Fruit fly (Drosophila melanogaster) whole organism, prepupa: Measurements from ENCODE around the gene UbcE2M.
"Not testable (repeated sequence)": the region's sequence is repeated elsewhere in the genome, so short reads cannot be mapped to it uniquely, and the experiment has no call there.

ENCODE experiments used
- CG10631 ChIP-seq: fragments of 200-800 bp; sonication (Bioruptor generic); optimal IDR thresholded peaks from 2 replicates; lab custom pipeline; 2016; ENCODE audit warnings: missing biosample characterization, missing genetic modification characterization
- CG10669 ChIP-seq: fragments of 200-800 bp; sonication (Bioruptor generic); optimal IDR thresholded peaks from 3 replicates; lab custom pipeline; 2018; ENCODE audit warnings: missing biosample characterization, mild to moderate bottlenecking, missing genetic modification characterization, moderate library complexity
- CG11902 ChIP-seq: fragments of 200-800 bp; sonication (Bioruptor generic); optimal IDR thresholded peaks from 3 replicates; lab custom pipeline; 2016; ENCODE audit warnings: missing biosample characterization, missing genetic modification characterization
- CG15336 ChIP-seq: fragments of 200-800 bp; sonication (Bioruptor generic); IDR thresholded peaks from 2 replicates; pipeline ENCODE4 v1.3.6; 2022; ENCODE audit warnings: missing biosample characterization, missing genetic modification characterization
- CG32006 ChIP-seq: fragments of 200-800 bp; sonication (Bioruptor generic); optimal IDR thresholded peaks from 3 replicates; lab custom pipeline; 2017; ENCODE audit warnings: missing biosample characterization, mild to moderate bottlenecking, missing genetic modification characterization
- CG6163 ChIP-seq: fragments of 200-800 bp; sonication (Bioruptor generic); IDR thresholded peaks from 3 replicates; pipeline ENCODE4 v1.3.6; 2022; ENCODE audit warnings: missing biosample characterization, missing genetic modification characterization
- CG6808 ChIP-seq: fragments of 200-800 bp; sonication (Bioruptor generic); optimal IDR thresholded peaks from 3 replicates; lab custom pipeline; 2017; ENCODE audit warnings: missing biosample characterization, missing genetic modification characterization, mild to moderate bottlenecking, moderate library complexity, missing genetic modification reagents
- CG6854 ChIP-seq: fragments of 200-800 bp; sonication (Bioruptor generic); optimal IDR thresholded peaks from 2 replicates; lab custom pipeline; 2017; ENCODE audit warnings: missing biosample characterization, mild to moderate bottlenecking, missing genetic modification characterization
- CG7368 ChIP-seq: fragments of 200-800 bp; sonication (Bioruptor generic); optimal IDR thresholded peaks from 3 replicates; lab custom pipeline; 2016; ENCODE audit warnings: missing biosample characterization, missing genetic modification characterization
- CG8119 ChIP-seq: fragments of 200-800 bp; sonication (Bioruptor generic); IDR thresholded peaks from 3 replicates; pipeline ENCODE4 v1.3.6; 2022; ENCODE audit warnings: missing biosample characterization, missing genetic modification characterization
- CG8319 ChIP-seq: fragments of 200-800 bp; sonication (Bioruptor generic); optimal IDR thresholded peaks from 3 replicates; lab custom pipeline; 2016; ENCODE audit warnings: missing biosample characterization, missing genetic modification characterization
- CG8632 ChIP-seq: fragments of 200-800 bp; sonication (Bioruptor generic); optimal IDR thresholded peaks from 3 replicates; lab custom pipeline; 2016; ENCODE audit warnings: missing biosample characterization, missing genetic modification characterization
- CG9139 ChIP-seq: fragments of 200-800 bp; sonication (Bioruptor generic); optimal IDR thresholded peaks from 3 replicates; lab custom pipeline; 2017; ENCODE audit warnings: missing biosample characterization, mild to moderate bottlenecking, missing genetic modification characterization
- Eip75B ChIP-seq: fragments of 200-800 bp; sonication (Bioruptor generic); optimal IDR thresholded peaks from 3 replicates; lab custom pipeline; 2016; ENCODE audit warnings: missing biosample characterization, missing genetic modification characterization
- Eip78C ChIP-seq: fragments of 200-800 bp; sonication (Bioruptor generic); peaks from one replicate; lab custom pipeline; 2016; ENCODE audit warnings: missing biosample characterization, missing genetic modification characterization
- Eip93F ChIP-seq: fragments of 200-800 bp; sonication (Bioruptor generic); optimal IDR thresholded peaks from 2 replicates; lab custom pipeline; 2016; ENCODE audit warnings: missing biosample characterization, mild to moderate bottlenecking, missing genetic modification characterization
- Ets21C ChIP-seq: fragments of 200-800 bp; sonication (Bioruptor generic); optimal IDR thresholded peaks from 3 replicates; lab custom pipeline; 2016; ENCODE audit warnings: missing biosample characterization, missing genetic modification characterization
- Gug ChIP-seq: fragments of 200-800 bp; sonication (Bioruptor generic); IDR thresholded peaks from 2 replicates; pipeline ENCODE4 v1.3.6; 2022; ENCODE audit warnings: missing biosample characterization, missing genetic modification characterization
- Hr38 ChIP-seq: sonication (Bioruptor generic); optimal IDR thresholded peaks from 2 replicates; lab custom pipeline; 2016; ENCODE audit warnings: missing biosample characterization, missing genetic modification characterization
- Hr39 ChIP-seq: fragments of 200-800 bp; sonication (Bioruptor generic); optimal IDR thresholded peaks from 2 replicates; lab custom pipeline; 2016; ENCODE audit warnings: missing biosample characterization, missing genetic modification characterization
- Lpt ChIP-seq: fragments of 200-800 bp; sonication (Bioruptor generic); optimal IDR thresholded peaks from 3 replicates; lab custom pipeline; 2016; ENCODE audit warnings: missing biosample characterization, missing genetic modification characterization
- OdsH ChIP-seq: fragments of 200-800 bp; sonication (Bioruptor generic); optimal IDR thresholded peaks from 3 replicates; lab custom pipeline; 2016; ENCODE audit warnings: missing biosample characterization, missing genetic modification characterization
- Smox ChIP-seq: fragments of 200-800 bp; sonication (Bioruptor generic); optimal IDR thresholded peaks from 3 replicates; lab custom pipeline; 2016; ENCODE audit warnings: missing biosample characterization, missing genetic modification characterization
- Sox15 ChIP-seq: fragments of 200-800 bp; sonication (Bioruptor generic); optimal IDR thresholded peaks from 3 replicates; lab custom pipeline; 2016; ENCODE audit warnings: missing biosample characterization, missing genetic modification characterization
- acj6 ChIP-seq: fragments of 200-800 bp; sonication (Bioruptor generic); optimal IDR thresholded peaks from 3 replicates; lab custom pipeline; 2016; ENCODE audit warnings: missing biosample characterization, missing genetic modification characterization
- cyc ChIP-seq: fragments of 200-800 bp; sonication (Bioruptor generic); optimal IDR thresholded peaks from 3 replicates; lab custom pipeline; 2016; ENCODE audit warnings: missing biosample characterization, missing genetic modification characterization
- dac ChIP-seq: fragments of 200-800 bp; sonication (Bioruptor generic); optimal IDR thresholded peaks from 2 replicates; lab custom pipeline; 2017; ENCODE audit warnings: missing biosample characterization, mild to moderate bottlenecking, missing genetic modification characterization
- dsx ChIP-seq: fragments of 200-800 bp; optimal IDR thresholded peaks from 3 replicates; lab custom pipeline; 2019; ENCODE audit warnings: missing biosample characterization, mild to moderate bottlenecking, missing genetic modification characterization, moderate library complexity; ENCODE audit not compliant: poor library complexity, severe bottlenecking
- eg ChIP-seq: fragments of 200-800 bp; sonication (Bioruptor generic); IDR thresholded peaks from 3 replicates; pipeline ENCODE4 v1.3.6; 2022; ENCODE audit warnings: missing biosample characterization, missing genetic modification characterization
- esn ChIP-seq: fragments of 200-800 bp; sonication (Bioruptor generic); optimal IDR thresholded peaks from 2 replicates; lab custom pipeline; 2016; ENCODE audit warnings: missing biosample characterization, mild to moderate bottlenecking, missing genetic modification characterization, moderate library complexity
- fkh ChIP-seq: fragments of 200-800 bp; sonication (Bioruptor generic); optimal IDR thresholded peaks from 3 replicates; lab custom pipeline; 2017; ENCODE audit warnings: missing biosample characterization, mild to moderate bottlenecking, missing genetic modification characterization, moderate library complexity
- lz ChIP-seq: fragments of 200-800 bp; sonication (Bioruptor generic); optimal IDR thresholded peaks from 3 replicates; lab custom pipeline; 2016; ENCODE audit warnings: missing biosample characterization, missing genetic modification characterization
- spab ChIP-seq: fragments of 200-800 bp; sonication (Bioruptor generic); optimal IDR thresholded peaks from 2 replicates; lab custom pipeline; 2017; ENCODE audit warnings: missing biosample characterization, mild to moderate bottlenecking, missing genetic modification characterization, missing genetic modification reagents
- ss ChIP-seq, 2 experiments: fragments of 200-800 bp; sonication (Bioruptor generic); optimal IDR thresholded peaks; 2 replicates in 1 of 2; 3 replicates in 1 of 2; lab custom pipeline; 2017 to 2018; ENCODE audit warnings: mild to moderate bottlenecking in 2 of 2, missing biosample characterization in 2 of 2, missing genetic modification characterization in 2 of 2, moderate library complexity in 1 of 2
- svp ChIP-seq: fragments of 200-800 bp; sonication (Bioruptor generic); peaks from one replicate; lab custom pipeline; 2016; ENCODE audit warnings: missing biosample characterization, missing genetic modification characterization

Gene UbcE2M

dm6 chr3L:8197779-8198279, at the start of gene UbcE2M, which contains the start of gene Dhps (continued):
- TF ChIP-seq svp (no peak), CG10669 (GFP tag; lab: Kevin White, UChicago) (no peak), acj6 (peak; percentile 67), ss (GFP tag; optimal IDR thresholded peaks at IDR 0.05; lab: Kevin White, UChicago) (no peak), Eip75B (GFP tag; lab: Kevin White, UChicago) (no peak), OdsH (no peak), Sox15 (GFP tag; lab: Kevin White, UChicago) (peak; percentile 76), Lpt (no peak)
- TF ChIP-seq, all 60 proteins: peak for 24

- TF ChIP-seq Eip78C (GFP tag; lab: Kevin White, UChicago): peak; percentile 39
- peak; percentile 23 for TF ChIP-seq CG6808 (GFP tag; lab: Kevin White, UChicago)
- no peak for TF ChIP-seq Gug (GFP tag; lab: Robert Waterston, UW)
- peak; percentile 41 for TF ChIP-seq CG7368
- TF ChIP-seq ss (GFP tag; optimal IDR thresholded peaks at IDR 0.05; lab: Kevin White, UChicago): peak in 1 of 2 experiments; percentile 21
- peak; percentile 63; the same call in 1 of the 3 replicates for TF ChIP-seq eg (GFP tag; lab: Robert Waterston, UW)
- no peak for TF ChIP-seq Sox15 (GFP tag; lab: Kevin White, UChicago)
- peak; percentile 35; the same call in 1 of the 3 replicates for TF ChIP-seq CG6163 (GFP tag; lab: Robert Waterston, UW)
Measured at dm6 chr3L:8240932-8241331, 43.1 kb upstream of the UbcE2M start.

DNA sequence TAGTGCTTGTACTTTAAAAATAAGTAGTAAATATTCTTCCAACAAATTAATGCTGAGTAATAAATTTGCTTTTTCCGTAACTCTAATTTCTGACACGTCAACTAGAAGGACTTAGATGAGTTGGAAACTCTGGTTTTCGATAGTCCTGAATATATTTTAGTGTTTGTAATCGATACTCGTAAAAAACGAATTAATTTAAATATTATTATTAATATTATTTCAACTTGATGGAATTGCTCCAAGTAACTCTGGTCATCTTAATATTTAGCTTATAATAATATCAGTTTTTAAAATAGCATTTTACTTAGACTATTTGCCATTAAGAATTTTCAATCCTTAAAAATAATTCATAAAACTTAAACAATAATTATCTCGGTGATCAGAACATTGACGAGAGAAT, 42.7 kb upstream of the UbcE2M start, which contains the start of gene CG7213:
Gene CG7213, minus strand, starts transcription at position 101 of the 400 bp plus-strand sequence.
- TF ChIP-seq OdsH (no peak), Eip93F (GFP tag; lab: Kevin White, UChicago) (no peak), eg (GFP tag; lab: Robert Waterston, UW) (no peak)
- TF ChIP-seq, all 60 proteins: peak for 0

DNA sequence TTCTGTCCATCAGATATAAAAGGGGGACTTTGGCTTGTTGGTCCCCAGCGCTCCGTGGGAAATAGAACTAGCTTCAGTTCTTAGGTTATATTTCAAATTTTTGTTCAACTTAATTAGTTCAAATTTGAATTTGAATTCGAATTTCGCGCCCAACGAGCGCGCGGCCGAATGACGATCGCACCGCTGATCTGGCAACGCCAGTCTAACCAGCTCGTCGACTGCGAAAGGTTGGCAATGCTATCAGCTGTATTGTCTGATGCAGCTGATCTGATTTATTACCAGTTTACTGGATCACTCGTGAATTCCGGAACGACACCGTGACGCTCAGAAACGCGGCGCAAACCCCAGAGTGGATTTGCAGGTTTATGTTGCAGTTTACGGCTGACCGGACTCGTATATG, 40.6 kb upstream of the UbcE2M start, which contains the start of gene Dscam4:
Gene Dscam4, plus strand, starts transcription at position 301 of the 400 bp plus-strand sequence.
- TF ChIP-seq esn; CG15336 (GFP tag; lab: Robert Waterston, UW); CG8632 (GFP tag; lab: Kevin White, UChicago): not testable (repeated sequence)

dm6 chr3L:8228924-8229323, 31.1 kb upstream of the UbcE2M start, which contains the start of gene eIF4E3:
TSS of gene eIF4E3 (plus strand) at chr3L:8229224.
- TF ChIP-seq svp (no peak), CG32006 (no peak), dsx (GFP tag; lab: Kevin White, UChicago) (no peak), Eip93F (GFP tag; lab: Kevin White, UChicago) (no peak), CG10669 (GFP tag; lab: Kevin White, UChicago) (no peak), CG6854 (GFP tag; lab: Kevin White, UChicago) (no peak), dac (GFP tag; lab: Kevin White, UChicago) (no peak), fkh (GFP tag; lab: Kevin White, UChicago) (no peak), Hr39 (no peak), esn (no peak), CG8319 (no peak), Sox15 (GFP tag; lab: Kevin White, UChicago) (no peak)

DNA sequence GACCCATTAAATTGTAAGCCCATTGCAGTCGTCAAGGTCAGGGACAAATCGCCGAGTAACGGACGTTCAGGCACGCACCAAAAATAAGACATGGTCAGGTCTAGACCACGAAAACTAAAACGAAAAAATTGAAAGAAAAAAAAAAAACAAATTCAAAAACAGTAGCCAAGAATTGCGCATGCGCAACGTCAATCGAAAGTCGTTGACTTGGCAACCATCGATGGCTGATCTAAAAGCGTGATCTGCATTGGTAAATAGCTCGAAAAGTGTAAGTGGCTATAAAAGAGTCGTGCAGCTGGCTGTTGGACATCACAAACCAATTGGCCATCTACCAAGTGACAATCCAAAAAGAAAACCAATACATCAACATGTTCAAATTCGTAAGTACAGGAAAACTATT, 24.0 kb upstream of the UbcE2M start, which contains the start of gene CG13678:
Gene CG13678, plus strand, starts transcription at position 307 of the 400 bp plus-strand sequence.
- TF ChIP-seq CG9139 (GFP tag; lab: Kevin White, UChicago) (no peak), CG8119 (GFP tag; lab: Robert Waterston, UW) (no peak), fkh (GFP tag; lab: Kevin White, UChicago) (no peak), Ets21C (GFP tag; lab: Kevin White, UChicago) (no peak), Hr38 (no peak), Eip78C (GFP tag; lab: Kevin White, UChicago) (no peak), Smox (GFP tag; lab: Kevin White, UChicago) (no peak), CG8319 (no peak), lz (no peak), CG10669 (GFP tag; lab: Kevin White, UChicago) (no peak), Gug (GFP tag; lab: Robert Waterston, UW) (no peak), CG10631 (GFP tag; lab: Kevin White, UChicago) (no peak), CG11902 (no peak), cyc (GFP tag; lab: Kevin White, UChicago) (no peak), Eip93F (GFP tag; lab: Kevin White, UChicago) (no peak), Hr39 (no peak), CG6854 (GFP tag; lab: Kevin White, UChicago) (no peak), spab (GFP tag; lab: Kevin White, UChicago) (no peak), svp (no peak)
- TF ChIP-seq, all 60 proteins: peak for 0
